Worm (Caenorhabditis elegans): ENCODE results near the gene R166.2.
A peak's percentile ranks its signal among the peaks of the same experiment; 100 is the strongest.

Gene R166.2

DNA sequence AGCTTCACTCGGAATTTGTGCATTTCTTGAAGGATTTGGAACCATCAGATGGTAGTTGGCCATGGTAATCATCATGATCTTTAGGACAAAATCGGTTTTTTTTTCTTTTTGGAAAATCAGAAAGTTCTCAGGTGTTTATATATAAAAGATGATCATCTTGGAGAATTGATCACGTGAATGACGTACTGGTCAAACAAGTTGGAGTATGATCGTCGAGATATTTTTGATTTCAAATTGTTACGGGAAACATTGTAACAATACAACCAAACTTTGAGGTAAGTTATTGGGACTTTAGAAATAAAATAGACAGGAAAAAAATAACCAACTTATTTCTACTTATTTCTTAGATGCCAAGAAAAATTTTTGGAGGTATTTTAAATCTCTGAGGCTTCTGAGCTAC is 18.5 kb downstream of the R166.2 start, which contains the start of gene F59B10.4:
TSS of gene F59B10.4 (minus strand) at position 101 of the 400 bp plus-strand sequence.
- TF ChIP-seq tab-1 (GFP tag; IDR thresholded peaks at IDR 0.05) (no peak), flt-1 (GFP tag; IDR thresholded peaks at IDR 0.05) (no peak), ztf-23 (GFP tag; IDR thresholded peaks at IDR 0.05) (no peak), cog-1 (tag; optimal IDR thresholded peaks at IDR 0.05) (no peak), T22C8.4 (GFP tag; IDR thresholded peaks at IDR 0.05) (no peak), ref-1 (GFP tag; conservative IDR thresholded peaks at IDR 0.05) (no peak), med-1 (GFP tag; optimal IDR thresholded peaks at IDR 0.05; ENCODE audit: insufficient read depth) (no peak), ztf-29 (GFP tag; IDR thresholded peaks at IDR 0.05) (no peak), klf-2 (GFP tag; conservative IDR thresholded peaks at IDR 0.05) (no peak)

DNA sequence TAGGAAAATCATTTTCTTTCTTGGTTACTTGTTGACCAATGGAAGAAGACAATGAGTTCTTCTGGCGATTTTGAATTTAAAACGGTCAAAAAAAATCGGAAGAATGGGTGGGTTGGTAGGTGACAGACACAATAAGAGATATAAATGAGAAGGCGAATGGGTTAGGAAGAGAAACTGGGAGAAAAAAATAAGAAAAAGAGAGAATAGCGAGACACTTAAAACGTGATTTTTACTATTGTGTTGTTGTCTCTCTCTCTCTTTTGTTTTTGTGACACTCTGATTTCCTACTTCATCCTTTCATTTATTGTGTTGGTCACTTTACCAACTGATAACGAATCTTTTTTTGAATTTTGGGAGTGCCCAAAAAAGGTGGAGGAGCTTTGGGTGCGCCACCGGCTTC is 21.1 kb downstream of the R166.2 start:
- no peak for TF ChIP-seq T22C8.4 (GFP tag; IDR thresholded peaks at IDR 0.05)

DNA sequence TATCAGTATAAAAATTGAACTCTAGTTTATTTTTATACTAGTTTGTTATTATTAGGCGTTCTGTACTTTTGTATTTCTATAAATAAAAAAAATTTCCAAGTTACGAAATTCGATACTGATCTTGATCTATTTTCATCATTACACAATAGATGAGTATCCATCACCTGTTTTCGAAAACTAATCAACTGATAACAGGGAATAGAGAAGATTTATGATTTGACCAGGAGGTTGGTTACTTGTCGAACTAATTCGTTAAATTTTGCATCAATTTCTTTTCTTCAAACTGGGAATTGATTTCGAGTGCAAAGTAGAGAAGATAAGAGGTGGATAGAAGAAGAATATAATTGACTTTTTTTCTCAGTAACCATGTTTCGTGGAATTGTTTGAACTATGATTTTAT is 22.0 kb downstream of the R166.2 start:
- TF ChIP-seq ztf-29 (GFP tag; IDR thresholded peaks at IDR 0.05) (no peak), med-1 (GFP tag; optimal IDR thresholded peaks at IDR 0.05; ENCODE audit: insufficient read depth) (no peak), ztf-23 (GFP tag; IDR thresholded peaks at IDR 0.05) (no peak), cog-1 (tag; optimal IDR thresholded peaks at IDR 0.05) (no peak), ref-1 (GFP tag; conservative IDR thresholded peaks at IDR 0.05) (no peak), flt-1 (GFP tag; IDR thresholded peaks at IDR 0.05) (no peak), klf-2 (GFP tag; conservative IDR thresholded peaks at IDR 0.05) (no peak), tab-1 (GFP tag; IDR thresholded peaks at IDR 0.05) (no peak), T22C8.4 (GFP tag; IDR thresholded peaks at IDR 0.05) (no peak)

DNA sequence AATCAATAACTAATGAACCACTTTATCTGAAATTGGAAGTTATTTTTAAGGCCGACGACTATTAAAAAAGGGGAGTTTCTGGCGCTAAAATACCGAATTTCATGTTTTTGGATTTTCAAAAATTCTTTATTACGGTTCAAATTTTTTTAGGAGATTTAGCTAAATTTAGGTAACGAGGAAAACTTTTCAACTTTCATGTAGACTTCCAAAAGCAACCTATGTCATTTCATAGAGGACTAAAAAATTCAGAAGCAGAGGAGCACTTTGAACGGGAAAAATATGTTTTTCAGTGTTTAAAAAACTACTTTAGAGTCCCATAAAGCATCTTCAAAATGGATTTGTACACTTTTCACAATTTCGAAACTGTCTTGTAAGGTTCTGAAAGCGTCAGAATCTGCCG is 24.1 kb downstream of the R166.2 start:
- TF ChIP-seq flt-1 (GFP tag; IDR thresholded peaks at IDR 0.05) (no peak), ztf-29 (GFP tag; IDR thresholded peaks at IDR 0.05) (no peak), ztf-23 (GFP tag; IDR thresholded peaks at IDR 0.05) (no peak), ref-1 (GFP tag; conservative IDR thresholded peaks at IDR 0.05) (no peak), cog-1 (tag; optimal IDR thresholded peaks at IDR 0.05) (no peak), tab-1 (GFP tag; IDR thresholded peaks at IDR 0.05) (no peak), klf-2 (GFP tag; conservative IDR thresholded peaks at IDR 0.05) (no peak), T22C8.4 (GFP tag; IDR thresholded peaks at IDR 0.05) (no peak), med-1 (GFP tag; optimal IDR thresholded peaks at IDR 0.05; ENCODE audit: insufficient read depth) (no peak)

DNA sequence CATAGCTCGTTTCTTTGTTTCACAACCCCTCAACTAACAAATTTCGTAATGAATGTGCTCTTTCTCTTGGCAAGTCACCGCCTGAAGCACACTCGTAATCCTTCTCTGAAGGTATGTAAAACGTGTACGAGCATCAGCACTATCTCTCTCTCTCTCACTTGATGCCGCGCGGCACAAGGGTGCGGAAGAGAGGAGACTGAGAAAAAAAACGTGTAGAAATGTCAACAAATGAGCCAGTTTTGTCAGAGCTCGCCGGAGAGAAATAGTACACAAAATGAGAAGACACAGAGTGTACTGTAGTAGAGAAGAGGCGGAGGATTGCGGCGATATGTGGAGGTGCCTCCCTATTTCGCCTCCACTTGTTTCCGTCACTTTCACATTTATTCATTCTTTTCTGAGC is 27.2 kb downstream of the R166.2 start, which contains the start of gene F59B10.3:
TSS of gene F59B10.3 (plus strand) at position 301 of the 400 bp plus-strand sequence.
- TF ChIP-seq tab-1 (GFP tag; IDR thresholded peaks at IDR 0.05) (no peak), flt-1 (GFP tag; IDR thresholded peaks at IDR 0.05) (no peak), med-1 (GFP tag; optimal IDR thresholded peaks at IDR 0.05; ENCODE audit: insufficient read depth) (no peak), klf-2 (GFP tag; conservative IDR thresholded peaks at IDR 0.05) (no peak), ztf-29 (GFP tag; IDR thresholded peaks at IDR 0.05) (no peak), ref-1 (GFP tag; conservative IDR thresholded peaks at IDR 0.05) (no peak), cog-1 (tag; optimal IDR thresholded peaks at IDR 0.05) (no peak), T22C8.4 (GFP tag; IDR thresholded peaks at IDR 0.05) (no peak), ztf-23 (GFP tag; IDR thresholded peaks at IDR 0.05) (no peak)

DNA sequence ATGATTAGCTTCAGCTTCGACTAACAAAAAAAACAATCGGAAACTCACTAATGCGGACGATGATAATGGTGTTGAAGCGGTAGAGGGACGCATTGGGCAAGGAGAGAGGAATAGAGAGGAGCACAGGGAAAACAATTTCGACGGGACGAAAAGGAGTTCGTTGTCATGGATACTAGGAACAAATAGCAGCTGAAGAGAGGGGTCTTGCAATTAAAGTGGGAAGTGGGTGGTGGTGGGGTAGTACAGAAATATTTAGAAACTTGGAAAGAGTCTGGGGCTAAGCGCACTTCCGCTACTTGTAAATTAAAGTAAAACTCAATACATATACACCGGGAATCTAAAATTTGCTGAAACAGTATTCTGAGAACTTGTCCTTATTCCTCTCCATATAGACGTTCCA is 27.7 kb downstream of the R166.2 start, which contains the start of gene F59B10.2:
TSS of gene F59B10.2 (minus strand) at position 101 of the 400 bp plus-strand sequence.
- TF ChIP-seq cog-1 (tag; optimal IDR thresholded peaks at IDR 0.05) = no peak
- TF ChIP-seq ref-1 (GFP tag; conservative IDR thresholded peaks at IDR 0.05) = no peak
- TF ChIP-seq ztf-29 (GFP tag; IDR thresholded peaks at IDR 0.05) = no peak
- no peak for TF ChIP-seq T22C8.4 (GFP tag; IDR thresholded peaks at IDR 0.05)
- no peak for TF ChIP-seq tab-1 (GFP tag; IDR thresholded peaks at IDR 0.05)
- TF ChIP-seq flt-1 (GFP tag; IDR thresholded peaks at IDR 0.05) = no peak
- TF ChIP-seq med-1 (GFP tag; optimal IDR thresholded peaks at IDR 0.05; ENCODE audit: insufficient read depth) = no peak
- TF ChIP-seq ztf-23 (GFP tag; IDR thresholded peaks at IDR 0.05) = no peak
- no peak for TF ChIP-seq klf-2 (GFP tag; conservative IDR thresholded peaks at IDR 0.05)

DNA sequence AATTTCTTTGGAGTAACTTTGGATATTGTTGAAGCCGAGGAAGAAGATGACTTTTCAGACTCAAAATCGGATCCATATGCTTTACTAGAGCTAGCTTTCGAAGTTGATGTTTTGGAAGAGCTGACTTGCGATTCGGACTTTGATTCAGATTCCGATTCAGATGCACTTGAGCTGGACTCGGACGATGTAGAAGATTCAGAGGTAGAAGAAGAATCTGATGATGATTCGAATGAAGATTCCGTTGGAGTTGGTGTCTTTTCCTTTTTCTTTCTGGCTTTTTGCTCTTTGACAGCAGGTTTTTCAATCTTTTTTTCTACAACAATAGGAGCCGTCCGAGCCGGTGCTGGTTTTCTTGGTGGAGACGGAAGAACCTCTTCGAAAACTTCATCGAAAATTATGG is 29.6 kb downstream of the R166.2 start:
- TF ChIP-seq cog-1 (tag; optimal IDR thresholded peaks at IDR 0.05) (no peak), ztf-23 (GFP tag; IDR thresholded peaks at IDR 0.05) (no peak), flt-1 (GFP tag; IDR thresholded peaks at IDR 0.05) (no peak), tab-1 (GFP tag; IDR thresholded peaks at IDR 0.05) (no peak), ztf-29 (GFP tag; IDR thresholded peaks at IDR 0.05) (no peak), ref-1 (GFP tag; conservative IDR thresholded peaks at IDR 0.05) (no peak), T22C8.4 (GFP tag; IDR thresholded peaks at IDR 0.05) (no peak), med-1 (GFP tag; optimal IDR thresholded peaks at IDR 0.05; ENCODE audit: insufficient read depth) (no peak), klf-2 (GFP tag; conservative IDR thresholded peaks at IDR 0.05) (no peak)

DNA sequence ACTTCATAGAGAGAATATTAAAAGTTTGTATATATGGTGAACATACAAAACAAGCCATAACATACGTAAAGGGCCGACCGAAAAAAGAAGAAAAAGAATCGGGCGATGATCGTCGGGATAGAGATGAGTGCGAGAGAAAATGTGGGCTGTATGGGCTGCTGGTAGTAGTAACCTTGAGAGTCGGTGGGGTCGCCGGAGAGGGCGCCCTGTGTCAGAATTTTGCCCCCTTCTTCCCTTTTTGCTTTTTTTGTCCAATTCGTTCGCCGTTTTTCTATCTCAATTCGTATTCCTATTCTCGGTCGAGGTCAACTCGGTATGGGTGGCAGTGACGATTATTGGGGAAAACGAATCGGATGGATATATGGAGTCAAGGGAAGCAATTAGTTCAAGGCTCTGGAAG is 31.5 kb downstream of the R166.2 start:
- no peak for TF ChIP-seq ztf-23 (GFP tag; IDR thresholded peaks at IDR 0.05)
- no peak for TF ChIP-seq med-1 (GFP tag; optimal IDR thresholded peaks at IDR 0.05; ENCODE audit: insufficient read depth)
- no peak for TF ChIP-seq cog-1 (tag; optimal IDR thresholded peaks at IDR 0.05)
- no peak for TF ChIP-seq tab-1 (GFP tag; IDR thresholded peaks at IDR 0.05)
- TF ChIP-seq ztf-29 (GFP tag; IDR thresholded peaks at IDR 0.05) = no peak
- no peak for TF ChIP-seq klf-2 (GFP tag; conservative IDR thresholded peaks at IDR 0.05)
- no peak for TF ChIP-seq ref-1 (GFP tag; conservative IDR thresholded peaks at IDR 0.05)

DNA sequence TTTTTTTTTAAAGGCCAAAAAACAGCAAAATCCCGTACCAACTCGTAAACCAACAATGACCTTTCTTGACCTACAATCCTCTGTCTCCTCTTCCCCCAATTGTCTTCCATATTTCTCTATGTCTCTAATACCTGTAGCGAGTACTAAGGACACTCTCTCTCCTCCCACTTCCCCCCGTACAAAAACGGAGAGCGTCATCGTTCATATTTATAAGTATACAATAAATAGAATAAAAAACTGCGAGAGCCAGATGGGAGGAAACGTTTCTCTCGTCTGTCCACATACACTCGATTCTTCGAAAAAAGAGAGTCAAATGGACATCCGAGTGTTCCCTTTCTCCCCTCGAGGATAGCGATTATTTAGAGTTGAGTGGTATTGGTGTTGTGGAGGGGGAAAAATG is 32.7 kb downstream of the R166.2 start:
- TF ChIP-seq ref-1 (GFP tag; conservative IDR thresholded peaks at IDR 0.05) = no peak
- no peak for TF ChIP-seq tab-1 (GFP tag; IDR thresholded peaks at IDR 0.05)
- no peak for TF ChIP-seq ztf-23 (GFP tag; IDR thresholded peaks at IDR 0.05)
- TF ChIP-seq med-1 (GFP tag; optimal IDR thresholded peaks at IDR 0.05; ENCODE audit: insufficient read depth) = no peak
- TF ChIP-seq flt-1 (GFP tag; IDR thresholded peaks at IDR 0.05) = no peak
- TF ChIP-seq cog-1 (tag; optimal IDR thresholded peaks at IDR 0.05) = no peak
- no peak for TF ChIP-seq ztf-29 (GFP tag; IDR thresholded peaks at IDR 0.05)

DNA sequence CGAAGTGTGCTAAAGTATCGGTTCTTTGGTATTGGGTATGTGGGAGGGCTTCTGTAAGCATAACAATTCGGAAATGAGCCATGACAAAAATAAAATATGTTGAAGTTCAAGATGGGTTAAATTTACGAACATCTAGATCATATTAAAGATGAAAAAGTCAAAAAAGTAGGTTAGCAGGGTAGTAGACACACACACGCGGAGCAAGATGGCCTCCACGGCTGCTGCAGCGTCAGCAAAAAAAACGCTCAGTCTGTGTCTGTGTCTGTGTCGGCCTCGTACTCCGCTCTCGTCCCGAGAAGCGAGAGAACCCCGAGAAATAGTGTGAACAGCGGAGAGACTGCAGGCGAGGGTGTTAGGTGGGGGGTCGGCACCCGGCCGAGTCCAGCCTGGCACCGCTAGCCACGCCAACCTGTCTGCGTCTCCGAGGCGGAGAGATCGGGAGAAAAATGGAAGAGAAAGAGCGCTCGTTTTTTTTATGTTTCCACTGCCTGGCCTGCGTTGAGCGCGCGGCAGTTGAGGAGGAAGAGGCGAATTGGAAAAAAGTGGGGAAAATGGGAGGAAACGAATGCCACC is 34.9 kb downstream of the R166.2 start, which contains the start of gene myrf-1:
TSS of gene myrf-1 (minus strand) at position 51 of the 573 bp plus-strand sequence.
- TF ChIP-seq ztf-23 (GFP tag; IDR thresholded peaks at IDR 0.05) (peak; percentile 56; the same call in 1 of the 2 replicates), flt-1 (GFP tag; IDR thresholded peaks at IDR 0.05) (0 out of 2 replicates have a peak, but pooled peaks have one; percentile 6), ref-1 (GFP tag; conservative IDR thresholded peaks at IDR 0.05) (no peak), cog-1 (tag; optimal IDR thresholded peaks at IDR 0.05) (peak; percentile 72), tab-1 (GFP tag; IDR thresholded peaks at IDR 0.05) (0 out of 2 replicates have a peak, but pooled peaks have one; percentile 67)

Data from whole organism, midembryonic.